Fruit fly (Drosophila melanogaster): ENCODE data around the gene Msp300.

DNA sequence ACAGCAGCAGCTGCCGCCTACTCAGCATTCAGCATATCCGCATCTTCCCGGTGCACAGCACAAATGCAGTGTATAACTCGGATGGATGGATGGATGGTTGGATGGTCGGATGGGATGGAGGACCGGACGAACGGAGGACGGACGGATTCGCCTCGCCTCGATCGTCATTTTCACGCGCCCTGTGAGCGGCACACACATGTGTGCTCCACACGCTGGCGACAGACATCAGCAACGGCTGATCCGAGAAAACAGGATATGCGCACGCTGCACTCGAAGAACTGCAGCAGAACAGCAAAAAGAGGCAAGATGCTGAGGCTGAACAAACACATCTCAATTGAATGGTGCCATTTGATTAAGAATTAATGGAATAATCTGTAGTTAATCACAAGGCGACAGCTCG is 131.5 kb downstream of the Msp300 start:
- TF ChIP-seq Pif1B (GFP tag; optimal IDR thresholded peaks at IDR 0.05) (no peak), CG14655 (GFP tag; optimal IDR thresholded peaks at IDR 0.05) (no peak), CG9948 (tag; optimal IDR thresholded peaks at IDR 0.05) (no peak), CG4496 (GFP tag; IDR thresholded peaks at IDR 0.05) (peak; percentile 32; the same call in 1 of the 3 replicates), Ets98B (GFP tag; IDR thresholded peaks at IDR 0.05) (no peak), EcR (GFP tag; optimal IDR thresholded peaks at IDR 0.05) (no peak), gl (tag; optimal IDR thresholded peaks at IDR 0.05) (no peak), CG32121 (GFP tag; IDR thresholded peaks at IDR 0.05) (no peak), CG34367 (tag; optimal IDR thresholded peaks at IDR 0.05) (no peak), Snoo (tag; optimal IDR thresholded peaks at IDR 0.05) (no peak), Pif1A (GFP tag; optimal IDR thresholded peaks at IDR 0.05) (no peak), rn (GFP tag; IDR thresholded peaks at IDR 0.05) (no peak), CG13204 (GFP tag; optimal IDR thresholded peaks at IDR 0.05) (peak; percentile 59)
